Worm (Caenorhabditis elegans) whole organism, L4 larva: ENCODE data around the gene msp-3.

Experiments
- F10B5.3 ChIP-seq: sonication (generic microtip); optimal IDR thresholded peaks from 2 replicates; lab custom pipeline; 2016; ENCODE audit warnings: mild to moderate bottlenecking, missing genetic modification characterization, missing compliant biosample characterization
- ZK546.5 ChIP-seq, 2 experiments: sonication (generic microtip); optimal IDR thresholded peaks; 2 replicates each; lab custom pipeline; 2017; ENCODE audit warnings: missing biosample characterization in 2 of 2, missing genetic modification characterization in 2 of 2
- ama-1 ChIP-seq: fragments of 150-350 bp; optimal IDR thresholded peaks from 2 replicates; lab custom pipeline; 2014; ENCODE audit warnings: inconsistent platforms, mixed read lengths
- daf-16 ChIP-seq, 3 experiments: sonication (generic microtip); optimal IDR thresholded peaks; 2 replicates each; lab custom pipeline; 2016 to 2017; ENCODE audit warnings: missing genetic modification characterization in 3 of 3, missing genetic modification reagents in 3 of 3, mild to moderate bottlenecking in 2 of 3, missing compliant biosample characterization in 2 of 3, missing biosample characterization in 1 of 3, moderate library complexity in 1 of 3
- egl-27 ChIP-seq: sonication (generic microtip); optimal IDR thresholded peaks from 3 replicates; lab custom pipeline; 2017; ENCODE audit warnings: missing biosample characterization, missing genetic modification reagents, missing genetic modification characterization
- lin-15B ChIP-seq: fragments of 150-350 bp; sonication (generic microtip); optimal IDR thresholded peaks from 3 replicates; lab custom pipeline; 2014; ENCODE audit warnings: missing biosample characterization, missing genetic modification characterization
- mep-1 ChIP-seq: fragments of 150-350 bp; sonication (generic microtip); optimal IDR thresholded peaks from 3 replicates; lab custom pipeline; 2014; ENCODE audit warnings: missing biosample characterization, missing genetic modification characterization
- nhr-237 ChIP-seq: sonication (generic microtip); optimal IDR thresholded peaks from 2 replicates; lab custom pipeline; 2017; ENCODE audit warnings: missing biosample characterization, missing genetic modification characterization
- nhr-25 ChIP-seq: sonication (generic microtip); optimal IDR thresholded peaks from 2 replicates; lab custom pipeline; 2017; ENCODE audit warnings: missing genetic modification characterization, mild to moderate bottlenecking, missing compliant biosample characterization, antibody characterized with exemption, moderate library complexity, borderline replicate concordance; ENCODE audit not compliant: insufficient read depth
- nhr-76 ChIP-seq: fragments of 150-350 bp; optimal IDR thresholded peaks from 2 replicates; lab custom pipeline; 2014; ENCODE audit warnings: missing biosample characterization, missing genetic modification characterization
- unc-130 ChIP-seq: sonication (generic microtip); optimal IDR thresholded peaks from 2 replicates; lab custom pipeline; 2016; ENCODE audit warnings: missing genetic modification reagents, missing genetic modification characterization, missing compliant biosample characterization
- zfp-2 ChIP-seq: sonication (generic microtip); optimal IDR thresholded peaks from 2 replicates; lab custom pipeline; 2016; ENCODE audit warnings: mild to moderate bottlenecking, missing genetic modification characterization, missing compliant biosample characterization
- ztf-11 ChIP-seq: fragments of 150-350 bp; optimal IDR thresholded peaks from 2 replicates; lab custom pipeline; 2014; ENCODE audit warnings: missing biosample characterization, missing genetic modification characterization

- TF ChIP-seq ztf-11 (tag; lab: Kevin White, UChicago), result no peak
- no peak for TF ChIP-seq F10B5.3
- TF ChIP-seq nhr-25 (tag; lab: Kevin White, UChicago), result no peak
- no peak for TF ChIP-seq egl-27 (tag; lab: Kevin White, UChicago)
- TF ChIP-seq daf-16 (GFP tag; optimal IDR thresholded peaks at IDR 0.05; lab: Kevin White, UChicago), result no peak
- TF ChIP-seq daf-16 (tag; optimal IDR thresholded peaks at IDR 0.05; lab: Kevin White, UChicago), result no peak
- no peak for TF ChIP-seq ZK546.5 (tag; optimal IDR thresholded peaks at IDR 0.05; lab: Kevin White, UChicago)
- TF ChIP-seq nhr-237 (tag; lab: Kevin White, UChicago), result no peak
- TF ChIP-seq mep-1 (tag; lab: Kevin White, UChicago), result no peak
- no peak for TF ChIP-seq zfp-2 (tag; lab: Kevin White, UChicago)
- no peak for TF ChIP-seq ama-1
- no peak for TF ChIP-seq unc-130 (GFP tag; lab: Kevin White, UChicago)
- TF ChIP-seq nhr-76, result no peak
- no peak for TF ChIP-seq lin-15B
These were observed 25.1 kb downstream of the msp-3 start for ce11 chrII:4761020-4761419.
